Worm (Caenorhabditis elegans): ENCODE results near the gene str-18.

The str-18 gene

ce11 chrV:15707982-15708381, 33.8 kb downstream of the str-18 start (continued):
- TF ChIP-seq Y116A8C.19 (tag; optimal IDR thresholded peaks at IDR 0.05; ENCODE audit: borderline replicate concordance), result no peak

- TF ChIP-seq blmp-1 (tag; optimal IDR thresholded peaks at IDR 0.05) (peak; percentile 5), nhr-71 (tag; optimal IDR thresholded peaks at IDR 0.05) (no peak), pag-3 (tag; optimal IDR thresholded peaks at IDR 0.05; ENCODE audit: borderline replicate concordance, insufficient read depth) (no peak), elt-3 (tag; optimal IDR thresholded peaks at IDR 0.05) (peak in 1 of 6 experiments; percentile 51), nhr-85 (tag) (peak; percentile 29)
Observed at ce11 chrV:15704745-15705144, 37.0 kb downstream of the str-18 start, which contains the start of gene twk-34. TSS of gene twk-34 (plus strand) at chrV:15704960.

DNA sequence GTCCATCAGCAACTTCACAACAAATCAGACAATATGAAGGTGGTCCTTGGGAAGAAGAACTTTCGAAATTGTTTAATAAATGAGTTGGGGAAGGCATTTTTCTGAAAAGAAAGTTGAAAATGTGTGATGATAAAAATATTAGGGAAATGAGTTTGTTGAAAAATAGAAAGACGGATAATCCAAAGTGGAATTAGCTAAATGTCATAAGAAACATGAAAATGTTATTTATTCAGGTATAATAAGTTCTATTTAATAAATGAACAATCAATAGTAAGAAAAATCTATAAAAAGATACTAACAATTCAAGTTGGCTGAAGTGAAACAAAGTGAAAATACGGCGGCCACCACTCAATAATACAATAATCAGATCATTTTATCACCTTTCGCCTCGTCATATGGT, 39.5 kb downstream of the str-18 start, which contains the start of gene nhr-53:
nhr-53 (minus strand) TSS at position 101 of the 400 bp plus-strand sequence.
- no peak for TF ChIP-seq efl-1 (optimal IDR thresholded peaks at IDR 0.05)
- peak in 1 of 2 experiments; percentile 30 for TF ChIP-seq efl-1 (GFP tag; optimal IDR thresholded peaks at IDR 0.05 in 1 of 2)
- no peak for TF ChIP-seq mep-1 (tag; optimal IDR thresholded peaks at IDR 0.05)

DNA sequence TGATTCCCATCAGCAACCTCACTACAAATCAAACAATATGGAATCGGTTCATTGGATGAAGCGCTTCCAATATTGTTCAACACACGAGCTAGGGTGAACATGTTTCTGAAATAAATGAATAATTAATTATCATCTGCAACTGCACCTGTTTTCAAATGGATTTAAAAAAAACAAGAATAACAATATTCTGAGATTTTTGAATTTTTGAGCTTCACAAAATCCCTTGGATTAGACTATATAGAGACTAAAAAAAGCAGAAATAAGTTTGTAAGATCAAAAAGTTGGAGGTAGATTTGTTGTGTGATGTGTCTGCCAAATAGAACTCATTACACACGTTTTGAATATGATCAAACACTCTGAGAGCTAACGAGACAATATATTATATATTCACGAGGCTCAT, 42.0 kb downstream of the str-18 start, which contains the start of gene nhr-199:
nhr-199 (minus strand) TSS at position 101 of the 400 bp plus-strand sequence.
- TF ChIP-seq pqm-1 (tag; optimal IDR thresholded peaks at IDR 0.05), result no peak
- TF ChIP-seq snpc-4 (tag; optimal IDR thresholded peaks at IDR 0.05), result no peak
- no peak for TF ChIP-seq ceh-90 (tag; optimal IDR thresholded peaks at IDR 0.05)
- TF ChIP-seq ceh-88 (GFP tag; IDR thresholded peaks at IDR 0.05), result no peak
- TF ChIP-seq lin-35 (GFP tag; optimal IDR thresholded peaks at IDR 0.05), result no peak
- TF ChIP-seq ceh-82 (tag; optimal IDR thresholded peaks at IDR 0.05), result no peak
- no peak for TF ChIP-seq nhr-19 (GFP tag; conservative IDR thresholded peaks at IDR 0.05)
- no peak for TF ChIP-seq unc-86 (tag; optimal IDR thresholded peaks at IDR 0.05)
- TF ChIP-seq egl-27 (tag; optimal IDR thresholded peaks at IDR 0.05), result no peak
- no peak for TF ChIP-seq nhr-237 (tag; optimal IDR thresholded peaks at IDR 0.05)
- no peak for TF ChIP-seq hlh-17 (GFP tag; optimal IDR thresholded peaks at IDR 0.05; ENCODE audit: borderline replicate concordance)
- no peak for TF ChIP-seq C16A3.4 (tag; optimal IDR thresholded peaks at IDR 0.05)
- no peak for TF ChIP-seq C34B4.2 (tag; optimal IDR thresholded peaks at IDR 0.05)
- no peak for TF ChIP-seq lin-14 (GFP tag; optimal IDR thresholded peaks at IDR 0.05)

- TF ChIP-seq ceh-90 (tag; optimal IDR thresholded peaks at IDR 0.05) (no peak), zip-4 (GFP tag; optimal IDR thresholded peaks at IDR 0.05) (no peak), nhr-47 (tag; optimal IDR thresholded peaks at IDR 0.05) (no peak), egl-27 (tag; optimal IDR thresholded peaks at IDR 0.05) (no peak), nhr-71 (tag; optimal IDR thresholded peaks at IDR 0.05) (no peak), ceh-88 (GFP tag; IDR thresholded peaks at IDR 0.05) (no peak), tbx-2 (tag; optimal IDR thresholded peaks at IDR 0.05) (no peak), fkh-4 (tag; optimal IDR thresholded peaks at IDR 0.05; ENCODE audit: borderline replicate concordance) (no peak), nhr-19 (GFP tag; conservative IDR thresholded peaks at IDR 0.05) (no peak), nhr-85 (tag) (no peak), nhr-77 (tag; optimal IDR thresholded peaks at IDR 0.05) (no peak), nhr-12 (tag; optimal IDR thresholded peaks at IDR 0.05) (no peak), elt-3 (tag; optimal IDR thresholded peaks at IDR 0.05) (no peak), sptf-1 (tag; optimal IDR thresholded peaks at IDR 0.05) (no peak), jun-1 (tag; optimal IDR thresholded peaks at IDR 0.05) (no peak), C16A3.4 (tag; optimal IDR thresholded peaks at IDR 0.05) (no peak), C34B4.2 (tag; optimal IDR thresholded peaks at IDR 0.05) (no peak)
Observed at ce11 chrV:15698099-15698498, 43.7 kb downstream of the str-18 start, which contains the start of gene srx-29. TSS of gene srx-29 (minus strand) at chrV:15698199.

ce11 chrV:15693682-15694081, 48.1 kb downstream of the str-18 start, which contains the start of gene nhr-198:
TSS of gene nhr-198 (plus strand) at chrV:15693994.
- no peak for TF ChIP-seq skn-1 (tag; optimal IDR thresholded peaks at IDR 0.05)
- peak; percentile 28 for TF ChIP-seq sox-4 (tag; optimal IDR thresholded peaks at IDR 0.05)
- no peak for TF ChIP-seq mdl-1 (tag; optimal IDR thresholded peaks at IDR 0.05)
- peak; percentile 55 for TF ChIP-seq dsc-1 (tag; optimal IDR thresholded peaks at IDR 0.05)
- TF ChIP-seq efl-1 (optimal IDR thresholded peaks at IDR 0.05), result no peak
- no peak for TF ChIP-seq efl-1 (GFP tag; optimal IDR thresholded peaks at IDR 0.05 in 1 of 2)
- TF ChIP-seq lir-3 (tag; optimal IDR thresholded peaks at IDR 0.05; ENCODE audit: poor library complexity), result no peak
- peak; percentile 29 for TF ChIP-seq nhr-71 (tag; optimal IDR thresholded peaks at IDR 0.05)
- peak; percentile 79 for TF ChIP-seq fkh-8 (tag; optimal IDR thresholded peaks at IDR 0.05)

Measured in whole organism, L1 larva.